Worm (Caenorhabditis elegans) whole organism, L4 larva: ENCODE data around the gene zak-1.
A peak's percentile ranks its signal among the peaks of the same experiment; 100 is the strongest.

ENCODE experiments used
- D1046.2 ChIP-seq: fragments of 200-800 bp; sonication (Bioruptor generic); IDR thresholded peaks from 2 replicates; pipeline ENCODE4 v1.3.6; 2022; ENCODE audit warnings: missing genetic modification characterization, missing compliant biosample characterization
- F49E8.2 ChIP-seq: sonication (generic microtip); optimal IDR thresholded peaks from 2 replicates; lab custom pipeline; 2016; ENCODE audit warnings: missing compliant biosample characterization, mild to moderate bottlenecking, missing genetic modification characterization, borderline replicate concordance
- R02D3.7 ChIP-seq: fragments of 150-350 bp; sonication (generic microtip); optimal IDR thresholded peaks from 3 replicates; lab custom pipeline; 2014; ENCODE audit warnings: missing biosample characterization, missing genetic modification characterization
- T20F7.1 ChIP-seq: fragments of 200-800 bp; sonication (Bioruptor generic); optimal IDR thresholded peaks from 2 replicates; lab custom pipeline; 2018; ENCODE audit warnings: mild to moderate bottlenecking, missing genetic modification characterization, missing compliant biosample characterization
- T26A8.4 ChIP-seq: fragments of 200-800 bp; sonication (Bioruptor generic); IDR thresholded peaks from 2 replicates; pipeline ENCODE4 v1.3.6; 2022; ENCODE audit warnings: missing genetic modification characterization, missing compliant biosample characterization
- Y75B8A.6 ChIP-seq: fragments of 200-800 bp; sonication (Bioruptor generic); IDR thresholded peaks from 2 replicates; pipeline ENCODE4 v1.3.6; 2022; ENCODE audit warnings: missing genetic modification reagents, missing genetic modification characterization, missing compliant biosample characterization
- ZK337.2 ChIP-seq: fragments of 200-800 bp; sonication (Bioruptor generic); IDR thresholded peaks from 2 replicates; pipeline ENCODE4 v1.3.6; 2022; ENCODE audit warnings: missing genetic modification reagents, missing genetic modification characterization, missing compliant biosample characterization
- ZK546.5 ChIP-seq, 2 experiments: sonication (generic microtip); optimal IDR thresholded peaks; 2 replicates each; lab custom pipeline; 2017; ENCODE audit warnings: missing biosample characterization in 2 of 2, missing genetic modification characterization in 2 of 2
- aha-1 ChIP-seq: fragments of 150-350 bp; peaks from one replicate; lab custom pipeline; 2014; ENCODE audit warnings: missing biosample characterization, missing genetic modification characterization
- ceh-28 ChIP-seq: fragments of 150-350 bp; optimal IDR thresholded peaks from 2 replicates; lab custom pipeline; 2014; ENCODE audit warnings: missing biosample characterization, missing genetic modification reagents, missing genetic modification characterization
- ces-1 ChIP-seq: fragments of 150-350 bp; sonication (generic microtip); optimal IDR thresholded peaks from 4 replicates; lab custom pipeline; 2014; ENCODE audit warnings: missing biosample characterization, missing genetic modification reagents, missing genetic modification characterization
- ctbp-1 ChIP-seq: fragments of 200-800 bp; sonication (Bioruptor generic); IDR thresholded peaks from 2 replicates; pipeline ENCODE4 v1.3.6; 2022; ENCODE audit warnings: missing genetic modification reagents, missing genetic modification characterization, missing compliant biosample characterization
- daf-16 ChIP-seq, 3 experiments: sonication (generic microtip); optimal IDR thresholded peaks; 2 replicates each; lab custom pipeline; 2016 to 2017; ENCODE audit warnings: missing genetic modification characterization in 3 of 3, missing genetic modification reagents in 3 of 3, mild to moderate bottlenecking in 2 of 3, missing compliant biosample characterization in 2 of 3, missing biosample characterization in 1 of 3, moderate library complexity in 1 of 3
- dmd-9 ChIP-seq: fragments of 200-800 bp; sonication (Bioruptor generic); IDR thresholded peaks from 2 replicates; pipeline ENCODE4 v1.3.6; 2022; ENCODE audit warnings: missing genetic modification reagents, missing genetic modification characterization, missing compliant biosample characterization
- dve-1 ChIP-seq: sonication (generic microtip); optimal IDR thresholded peaks from 2 replicates; lab custom pipeline; 2017; ENCODE audit warnings: antibody characterized with exemption, mild to moderate bottlenecking, missing genetic modification characterization, missing compliant biosample characterization; ENCODE audit not compliant: insufficient read depth
- egl-27 ChIP-seq: sonication (generic microtip); optimal IDR thresholded peaks from 3 replicates; lab custom pipeline; 2017; ENCODE audit warnings: missing biosample characterization, missing genetic modification reagents, missing genetic modification characterization
- fkh-10 ChIP-seq: fragments of 150-350 bp; optimal IDR thresholded peaks from 2 replicates; lab custom pipeline; 2014; ENCODE audit warnings: missing biosample characterization, missing genetic modification reagents, missing genetic modification characterization
- fos-1 ChIP-seq: fragments of 150-350 bp; optimal IDR thresholded peaks from 2 replicates; lab custom pipeline; 2014; ENCODE audit warnings: missing biosample characterization, missing genetic modification characterization
- gei-8 ChIP-seq: fragments of 200-800 bp; sonication (Bioruptor generic); optimal IDR thresholded peaks from 2 replicates; lab custom pipeline; 2018; ENCODE audit warnings: mild to moderate bottlenecking, missing genetic modification characterization, missing compliant biosample characterization
- hlh-11 ChIP-seq: fragments of 200-800 bp; sonication (Bioruptor generic); optimal IDR thresholded peaks from 2 replicates; lab custom pipeline; 2018; ENCODE audit warnings: mild to moderate bottlenecking, missing genetic modification characterization, missing compliant biosample characterization
- hlh-30 ChIP-seq: sonication (generic microtip); optimal IDR thresholded peaks from 2 replicates; lab custom pipeline; 2017; ENCODE audit warnings: antibody characterized with exemption, mild to moderate bottlenecking, missing genetic modification characterization, missing compliant biosample characterization; ENCODE audit not compliant: insufficient read depth
- jun-1 ChIP-seq: fragments of 150-350 bp; optimal IDR thresholded peaks from 2 replicates; lab custom pipeline; 2014; ENCODE audit warnings: missing biosample characterization, missing genetic modification reagents, missing genetic modification characterization
- lim-7 ChIP-seq: fragments of 200-800 bp; sonication (Bioruptor generic); IDR thresholded peaks from 2 replicates; pipeline ENCODE4 v1.3.6; 2022; ENCODE audit warnings: missing genetic modification characterization, missing compliant biosample characterization
- lin-1 ChIP-seq: fragments of 200-800 bp; sonication (Bioruptor generic); IDR thresholded peaks from 2 replicates; pipeline ENCODE4 v1.3.6; 2022; ENCODE audit warnings: missing genetic modification reagents, missing genetic modification characterization, missing compliant biosample characterization
- lin-15B ChIP-seq: fragments of 150-350 bp; sonication (generic microtip); optimal IDR thresholded peaks from 3 replicates; lab custom pipeline; 2014; ENCODE audit warnings: missing biosample characterization, missing genetic modification characterization
- lin-29 ChIP-seq: fragments of 200-800 bp; sonication (Bioruptor generic); IDR thresholded peaks from 2 replicates; pipeline ENCODE4 v1.3.6; 2022; ENCODE audit warnings: missing genetic modification reagents, missing genetic modification characterization, missing compliant biosample characterization
- lin-38 ChIP-seq: fragments of 200-800 bp; sonication (Bioruptor generic); IDR thresholded peaks from 2 replicates; pipeline ENCODE4 v1.3.6; 2022; ENCODE audit warnings: missing genetic modification reagents, missing genetic modification characterization, missing compliant biosample characterization
- lsy-2 ChIP-seq, 2 experiments: fragments of 150-350 bp in 1 of 2; sonication (generic microtip) in 1 of 2; optimal IDR thresholded peaks; 2 replicates each; lab custom pipeline; 2014 to 2017; ENCODE audit warnings: missing biosample characterization in 2 of 2, missing genetic modification characterization in 2 of 2
- madf-5 ChIP-seq, 2 experiments: fragments of 200-800 bp; sonication (Bioruptor generic); IDR thresholded peaks; 2 replicates each; pipeline ENCODE4 v1.3.6; 2022; ENCODE audit warnings: missing compliant biosample characterization in 2 of 2, missing genetic modification characterization in 2 of 2
- mdt-29 ChIP-seq: fragments of 200-800 bp; sonication (Bioruptor generic); IDR thresholded peaks from 2 replicates; pipeline ENCODE4 v1.3.6; 2022; ENCODE audit warnings: missing genetic modification reagents, missing genetic modification characterization, missing compliant biosample characterization
- mes-2 ChIP-seq: sonication (generic microtip); optimal IDR thresholded peaks from 2 replicates; lab custom pipeline; 2016; ENCODE audit warnings: missing genotype, mild to moderate bottlenecking, missing genetic modification characterization, missing compliant biosample characterization; ENCODE audit not compliant: poor library complexity, severe bottlenecking
- mxl-3 ChIP-seq: fragments of 200-800 bp; sonication (Bioruptor generic); optimal IDR thresholded peaks from 2 replicates; lab custom pipeline; 2018; ENCODE audit warnings: mild to moderate bottlenecking, missing genetic modification characterization, missing compliant biosample characterization
- nhr-102 ChIP-seq: sonication (generic microtip); optimal IDR thresholded peaks from 2 replicates; lab custom pipeline; 2016; ENCODE audit warnings: mild to moderate bottlenecking, missing genetic modification characterization, moderate library complexity, missing compliant biosample characterization
- nhr-11 ChIP-seq: fragments of 150-350 bp; optimal IDR thresholded peaks from 2 replicates; lab custom pipeline; 2014; ENCODE audit warnings: missing biosample characterization, missing genetic modification characterization
- nhr-28 ChIP-seq: fragments of 150-350 bp; optimal IDR thresholded peaks from 2 replicates; lab custom pipeline; 2014; ENCODE audit warnings: missing biosample characterization, missing genetic modification characterization
- nhr-48 ChIP-seq: sonication (generic microtip); optimal IDR thresholded peaks from 2 replicates; lab custom pipeline; 2016; ENCODE audit warnings: mild to moderate bottlenecking, missing genetic modification characterization, missing compliant biosample characterization
- nhr-76 ChIP-seq: fragments of 150-350 bp; optimal IDR thresholded peaks from 2 replicates; lab custom pipeline; 2014; ENCODE audit warnings: missing biosample characterization, missing genetic modification characterization
- php-3 ChIP-seq: fragments of 200-800 bp; sonication (Bioruptor generic); IDR thresholded peaks from 2 replicates; pipeline ENCODE4 v1.3.6; 2022; ENCODE audit warnings: missing genetic modification reagents, missing genetic modification characterization, missing compliant biosample characterization
- pqm-1 ChIP-seq: sonication (generic microtip); optimal IDR thresholded peaks from 2 replicates; lab custom pipeline; 2017; ENCODE audit warnings: missing biosample characterization, missing genetic modification characterization
- rbr-2 ChIP-seq: sonication (generic microtip); optimal IDR thresholded peaks from 2 replicates; lab custom pipeline; 2016; ENCODE audit warnings: missing genotype, missing genetic modification characterization, missing compliant biosample characterization
- saeg-2 ChIP-seq: fragments of 200-800 bp; sonication (Bioruptor generic); IDR thresholded peaks from 2 replicates; pipeline ENCODE4 v1.3.6; 2022; ENCODE audit warnings: missing genetic modification reagents, missing genetic modification characterization, missing compliant biosample characterization
- skn-1 ChIP-seq: fragments of 150-350 bp; optimal IDR thresholded peaks from 2 replicates; lab custom pipeline; 2014; ENCODE audit warnings: missing biosample characterization, missing genetic modification characterization
- snpc-1.2 ChIP-seq: fragments of 200-800 bp; sonication (Bioruptor generic); IDR thresholded peaks from 2 replicates; pipeline ENCODE4 v1.3.6; 2022; ENCODE audit warnings: missing genetic modification reagents, missing genetic modification characterization, missing compliant biosample characterization
- snpc-4 ChIP-seq: fragments of 150-350 bp; optimal IDR thresholded peaks from 2 replicates; lab custom pipeline; 2014; ENCODE audit warnings: missing biosample characterization, missing genetic modification characterization
- tag-97 ChIP-seq: fragments of 200-800 bp; sonication (Bioruptor generic); IDR thresholded peaks from 2 replicates; pipeline ENCODE4 v1.3.6; 2022; ENCODE audit warnings: missing genetic modification characterization, missing compliant biosample characterization
- tra-1 ChIP-seq: fragments of 200-800 bp; sonication (Bioruptor generic); IDR thresholded peaks from 2 replicates; pipeline ENCODE4 v1.3.6; 2022; ENCODE audit warnings: missing genetic modification reagents, missing genetic modification characterization, missing compliant biosample characterization
- unc-39 ChIP-seq: sonication (generic microtip); optimal IDR thresholded peaks from 2 replicates; lab custom pipeline; 2017; ENCODE audit warnings: missing biosample characterization, missing genetic modification characterization
- vab-7 ChIP-seq: fragments of 200-800 bp; sonication (Bioruptor generic); IDR thresholded peaks from 2 replicates; pipeline ENCODE4 v1.3.6; 2022; ENCODE audit warnings: missing genetic modification reagents, missing genetic modification characterization, missing compliant biosample characterization
- zfp-3 ChIP-seq: fragments of 200-800 bp; sonication (Bioruptor generic); conservative IDR thresholded peaks from 2 replicates; pipeline ENCODE4 v1.3.6; 2022; ENCODE audit warnings: missing genetic modification reagents, missing genetic modification characterization, missing compliant biosample characterization
- zip-11 ChIP-seq: fragments of 200-800 bp; sonication (Bioruptor generic); IDR thresholded peaks from 2 replicates; pipeline ENCODE4 v1.3.6; 2022; ENCODE audit warnings: missing genetic modification characterization, missing compliant biosample characterization
- zip-2 ChIP-seq: fragments of 150-350 bp; optimal IDR thresholded peaks from 2 replicates; lab custom pipeline; 2014; ENCODE audit warnings: missing biosample characterization, missing genetic modification characterization
- ztf-7 ChIP-seq: fragments of 150-350 bp; optimal IDR thresholded peaks from 2 replicates; lab custom pipeline; 2014; ENCODE audit warnings: missing biosample characterization, missing genetic modification characterization

Gene zak-1

ce11 chrIII:6850255-6850654 is 6.4 kb downstream of the zak-1 start, which contains the start of gene srv-1:
TSS of gene srv-1 (plus strand) at chrIII:6850385.
- TF ChIP-seq fos-1 (tag; lab: Kevin White, UChicago): peak; percentile 43
- peak; percentile 91 for TF ChIP-seq hlh-11 (tag; lab: Kevin White, UChicago)
- TF ChIP-seq nhr-102 (tag; lab: Kevin White, UChicago): peak; percentile 65
- no peak for TF ChIP-seq snpc-1.2 (GFP tag; lab: Robert Waterston, UW)
- no peak for TF ChIP-seq tag-97 (GFP tag; lab: Robert Waterston, UW)
- TF ChIP-seq lin-38: no peak
- no peak for TF ChIP-seq madf-5 (GFP tag; IDR thresholded peaks at IDR 0.05; lab: Robert Waterston, UW)
- no peak for TF ChIP-seq lim-7 (GFP tag; lab: Robert Waterston, UW)
- no peak for TF ChIP-seq T20F7.1
- no peak for TF ChIP-seq mes-2
- no peak for TF ChIP-seq jun-1
- peak; percentile 74; the same call in 1 of the 2 replicates for TF ChIP-seq tra-1
- TF ChIP-seq egl-27 (tag; lab: Kevin White, UChicago): no peak
- TF ChIP-seq Y75B8A.6 (GFP tag; lab: Robert Waterston, UW): no peak
- no peak for TF ChIP-seq zip-2 (tag; lab: Kevin White, UChicago)
- no peak for TF ChIP-seq lin-29
- TF ChIP-seq fkh-10 (GFP tag; lab: Kevin White, UChicago): no peak
- TF ChIP-seq F49E8.2 (tag; lab: Kevin White, UChicago): no peak
- TF ChIP-seq pqm-1 (tag; lab: Kevin White, UChicago): peak; percentile 80
- TF ChIP-seq zfp-3 (GFP tag; lab: Robert Waterston, UW): no peak
- TF ChIP-seq aha-1 (tag; lab: Kevin White, UChicago): no peak
- TF ChIP-seq nhr-48 (tag; lab: Kevin White, UChicago): peak; percentile 93
- 0 out of 2 replicates have a peak, but pooled peaks have one; percentile 32 for TF ChIP-seq php-3
- TF ChIP-seq dve-1 (tag; lab: Kevin White, UChicago): peak; percentile 66
- no peak for TF ChIP-seq ZK337.2 (GFP tag; lab: Robert Waterston, UW)
- no peak for TF ChIP-seq ctbp-1 (GFP tag; lab: Robert Waterston, UW)
- peak; percentile 75 for TF ChIP-seq mdt-29 (GFP tag; lab: Robert Waterston, UW)
- no peak for TF ChIP-seq ztf-7 (tag; lab: Kevin White, UChicago)
- TF ChIP-seq vab-7: no peak
- no peak for TF ChIP-seq skn-1 (tag; lab: Kevin White, UChicago)
- no peak for TF ChIP-seq D1046.2 (GFP tag; lab: Robert Waterston, UW)
- peak; percentile 24 for TF ChIP-seq mxl-3 (GFP tag; lab: Kevin White, UChicago)
- no peak for TF ChIP-seq snpc-4 (tag; lab: Kevin White, UChicago)
- no peak for TF ChIP-seq unc-39 (tag; lab: Kevin White, UChicago)
- TF ChIP-seq daf-16 (GFP tag; optimal IDR thresholded peaks at IDR 0.05; lab: Kevin White, UChicago): peak in 1 of 2 experiments; percentile 30
- TF ChIP-seq daf-16 (tag; optimal IDR thresholded peaks at IDR 0.05; lab: Kevin White, UChicago): peak; percentile 64
- no peak for TF ChIP-seq ZK546.5 (tag; optimal IDR thresholded peaks at IDR 0.05; lab: Kevin White, UChicago)
- TF ChIP-seq dmd-9: no peak
- TF ChIP-seq lin-15B: no peak
- no peak for TF ChIP-seq rbr-2 (tag; lab: Kevin White, UChicago)
- no peak for TF ChIP-seq nhr-76 (tag; lab: Kevin White, UChicago)
- TF ChIP-seq ces-1 (GFP tag; lab: Kevin White, UChicago): no peak
- no peak for TF ChIP-seq T26A8.4 (GFP tag; lab: Robert Waterston, UW)
- TF ChIP-seq lsy-2 (tag; optimal IDR thresholded peaks at IDR 0.05; lab: Kevin White, UChicago): peak in 1 of 2 experiments; percentile 13
- TF ChIP-seq R02D3.7 (tag; lab: Kevin White, UChicago): no peak
- no peak for TF ChIP-seq gei-8 (GFP tag; lab: Kevin White, UChicago)
- TF ChIP-seq nhr-28 (tag; lab: Kevin White, UChicago): peak; percentile 75
- no peak for TF ChIP-seq zip-11 (GFP tag; lab: Robert Waterston, UW)
- TF ChIP-seq hlh-30: peak; percentile 41
- no peak for TF ChIP-seq saeg-2
- TF ChIP-seq ceh-28 (tag; lab: Kevin White, UChicago): no peak
- no peak for TF ChIP-seq nhr-11
- peak; percentile 86 for TF ChIP-seq lin-1
